Worm (Caenorhabditis elegans) whole organism, L4/young adult: ENCODE measurements around the gene R07E5.7.

Experiments used
- W03F9.2 ChIP-seq: fragments of 150-350 bp; optimal IDR thresholded peaks from 2 replicates; lab custom pipeline; 2014; ENCODE audit warnings: missing biosample characterization, missing genetic modification characterization
- dao-5 ChIP-seq: sonication (generic microtip); optimal IDR thresholded peaks from 2 replicates; lab custom pipeline; 2016; ENCODE audit warnings: missing genotype, missing genetic modification characterization, moderate library complexity, missing compliant biosample characterization

- TF ChIP-seq dao-5 (tag; lab: Kevin White, UChicago) (no peak), W03F9.2 (tag; lab: Kevin White, UChicago) (no peak)
These were observed 13.0 kb downstream of the R07E5.7 start, which contains the start of gene rnp-4 for ce11 chrIII:4405986-4406385.
